Fruit fly (Drosophila melanogaster) whole organism, adult: ENCODE results near the gene CG11815.

Source experiments
- CG12768 ChIP-seq: fragments of 200-800 bp; sonication (Bioruptor generic); optimal IDR thresholded peaks from 2 replicates; lab custom pipeline; 2017; ENCODE audit warnings: missing biosample characterization, missing genetic modification characterization, mild to moderate bottlenecking, moderate library complexity, missing genetic modification reagents
- CG33017 ChIP-seq: fragments of 200-800 bp; sonication (Bioruptor generic); optimal IDR thresholded peaks from 2 replicates; lab custom pipeline; 2018; ENCODE audit warnings: missing biosample characterization, mild to moderate bottlenecking, missing genetic modification characterization, moderate library complexity
- CG5204 ChIP-seq: fragments of 200-800 bp; sonication (Bioruptor generic); optimal IDR thresholded peaks from 2 replicates; lab custom pipeline; 2016; ENCODE audit warnings: missing biosample characterization, missing genetic modification characterization
- CG7101 ChIP-seq: fragments of 200-800 bp; sonication (Bioruptor generic); optimal IDR thresholded peaks from 2 replicates; lab custom pipeline; 2018; ENCODE audit warnings: missing biosample characterization, mild to moderate bottlenecking, missing genetic modification characterization, moderate library complexity
- Mnt ChIP-seq: fragments of 200-800 bp; sonication (Bioruptor generic); optimal IDR thresholded peaks from 2 replicates; lab custom pipeline; 2016; ENCODE audit warnings: missing biosample characterization, mild to moderate bottlenecking, missing genetic modification characterization
- bab1 ChIP-seq: fragments of 200-800 bp; sonication (Bioruptor generic); optimal IDR thresholded peaks from 3 replicates; lab custom pipeline; 2019; ENCODE audit warnings: missing biosample characterization, mild to moderate bottlenecking, missing genetic modification characterization, moderate library complexity
- kay ChIP-seq: fragments of 200-800 bp; sonication (Bioruptor generic); peaks from one replicate; lab custom pipeline; 2016; ENCODE audit warnings: missing biosample characterization, missing genetic modification characterization, borderline replicate concordance
- ovo ChIP-seq: fragments of 200-800 bp; sonication (Bioruptor generic); optimal IDR thresholded peaks from 2 replicates; lab custom pipeline; 2016; ENCODE audit warnings: missing biosample characterization, missing genetic modification characterization
- pad ChIP-seq: fragments of 200-800 bp; sonication (Bioruptor generic); optimal IDR thresholded peaks from 3 replicates; lab custom pipeline; 2017; ENCODE audit warnings: missing biosample characterization, missing genetic modification characterization, mild to moderate bottlenecking, moderate library complexity, missing genetic modification reagents
- tj ChIP-seq: fragments of 200-800 bp; sonication (Bioruptor generic); optimal IDR thresholded peaks from 3 replicates; lab custom pipeline; 2017; ENCODE audit warnings: missing biosample characterization, mild to moderate bottlenecking, missing genetic modification characterization, moderate library complexity

DNA sequence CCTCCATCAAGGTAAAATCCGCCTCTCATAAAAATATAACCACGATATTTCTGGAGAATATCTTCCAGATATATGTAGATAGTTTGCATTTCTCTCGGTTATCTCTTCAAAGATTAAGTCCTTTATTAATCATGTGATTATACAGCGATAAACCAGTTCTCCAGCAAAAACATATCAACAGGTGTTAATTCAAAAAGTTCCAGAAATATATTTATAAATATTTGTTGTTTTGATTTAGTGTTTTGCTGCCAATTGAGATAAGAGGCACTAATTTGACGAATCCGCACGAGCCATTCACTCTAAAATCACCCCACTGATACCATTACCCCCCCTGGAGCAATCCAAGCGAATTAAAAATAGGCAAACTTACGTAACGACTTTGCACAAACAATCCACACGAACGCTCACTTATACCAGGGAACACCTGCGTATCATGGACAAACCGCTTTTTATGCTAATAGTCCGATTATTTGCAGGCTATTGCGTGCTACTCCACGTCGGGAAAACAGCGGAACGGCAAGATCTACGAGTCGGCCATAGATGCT, 6.3 kb downstream of the CG11815 start:
- TF ChIP-seq pad (GFP tag; lab: Kevin White, UChicago), result no peak
- TF ChIP-seq ovo, result no peak
- no peak for TF ChIP-seq bab1 (GFP tag; lab: Kevin White, UChicago)
- no peak for TF ChIP-seq CG33017 (tag; lab: Kevin White, UChicago)
- no peak for TF ChIP-seq kay (GFP tag; lab: Kevin White, UChicago)
- TF ChIP-seq Mnt, result no peak
- no peak for TF ChIP-seq CG12768 (GFP tag; lab: Kevin White, UChicago)
- TF ChIP-seq tj (GFP tag; lab: Kevin White, UChicago), result no peak
- TF ChIP-seq CG5204 (GFP tag; lab: Kevin White, UChicago), result no peak
- TF ChIP-seq CG7101 (tag; lab: Kevin White, UChicago), result no peak
